Worm (Caenorhabditis elegans): Measurements from ENCODE around the gene lact-1.

lact-1 gene

DNA sequence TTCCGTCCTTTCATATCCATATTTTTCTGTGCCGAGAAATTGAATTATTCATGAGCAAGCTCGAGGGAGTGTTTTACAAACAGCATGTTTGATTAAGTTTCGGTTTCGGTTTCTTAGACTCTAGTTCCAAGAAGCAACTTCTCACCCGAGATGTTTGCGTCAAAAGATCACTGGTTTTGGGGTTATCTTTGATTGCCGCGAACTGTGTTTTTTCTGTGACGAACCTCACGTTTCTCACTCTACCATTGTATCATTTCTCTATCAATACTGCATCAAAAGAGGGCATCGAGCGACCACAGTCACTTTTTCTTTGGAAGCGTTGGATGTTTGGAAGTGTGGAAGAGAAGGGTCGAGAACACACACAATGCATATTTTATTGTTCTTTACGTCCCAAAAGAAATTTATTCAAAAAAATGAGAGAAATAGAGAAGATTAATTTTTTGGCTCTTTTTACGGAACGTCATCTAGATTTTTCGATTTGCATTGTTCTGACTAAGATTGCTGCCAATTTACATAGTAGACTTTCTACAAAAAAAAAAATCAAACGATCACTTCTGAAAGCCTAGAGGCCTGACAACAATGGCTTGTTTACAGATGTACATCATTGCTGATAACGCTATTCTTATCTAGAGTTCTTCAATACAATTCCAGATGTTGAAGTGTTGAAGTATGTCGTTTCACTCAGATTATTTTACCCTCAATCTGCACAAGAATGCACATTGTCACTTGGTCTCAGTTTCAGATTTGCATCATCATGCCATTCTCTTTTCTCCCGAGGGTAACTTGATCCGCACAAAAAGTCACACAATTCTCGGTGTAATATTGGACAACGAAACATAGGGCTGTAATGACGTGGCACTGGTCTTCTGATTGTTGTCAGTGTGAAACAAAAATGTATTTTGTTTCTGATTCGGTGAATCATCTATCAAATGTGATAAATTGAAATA lies 26.8 kb downstream of the lact-1 start:
- TF ChIP-seq tbx-2 (tag; optimal IDR thresholded peaks at IDR 0.05) (no peak), ceh-30 (tag; optimal IDR thresholded peaks at IDR 0.05) (no peak), ceh-34 (tag; optimal IDR thresholded peaks at IDR 0.05) (peak; percentile 34), pat-9 (tag; optimal IDR thresholded peaks at IDR 0.05) (no peak), elt-2 (tag; optimal IDR thresholded peaks at IDR 0.05) (peak; percentile 38)

DNA sequence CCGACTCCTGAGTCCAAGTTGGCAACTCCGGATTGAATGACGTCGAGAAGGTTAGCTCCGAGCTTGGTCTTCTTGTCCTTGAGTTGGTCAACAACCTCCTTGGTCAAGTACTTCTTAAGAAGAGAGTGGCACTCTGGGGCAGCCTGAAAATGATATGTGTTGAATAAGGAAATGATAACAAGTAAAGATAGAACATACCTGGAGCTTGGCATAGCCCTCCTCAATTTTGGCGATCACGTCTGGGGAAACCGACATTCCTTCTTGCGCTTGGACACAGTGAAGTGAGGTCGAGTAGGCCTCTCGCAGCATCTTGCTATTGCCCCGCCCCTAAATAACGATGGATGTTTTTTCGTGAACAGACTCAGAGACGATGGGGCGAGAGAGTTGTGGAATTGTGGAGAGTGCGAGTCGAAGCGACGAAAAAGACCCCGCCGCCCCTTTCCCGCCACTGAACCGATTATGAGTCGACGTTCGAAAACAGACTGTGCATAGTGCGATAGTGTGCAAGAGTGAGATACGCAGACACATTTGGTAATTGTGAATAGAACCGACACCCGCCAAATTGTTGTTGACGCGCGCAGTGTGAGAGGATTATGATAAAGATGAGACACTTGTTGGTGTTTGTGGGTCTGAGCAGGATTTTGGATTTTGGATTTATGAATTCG lies 27.9 kb downstream of the lact-1 start:
- peak; percentile 45 for TF ChIP-seq ref-2 (tag; optimal IDR thresholded peaks at IDR 0.05)
- TF ChIP-seq tbx-2 (tag; optimal IDR thresholded peaks at IDR 0.05), result peak; percentile 40
- peak; percentile 50 for TF ChIP-seq ceh-31 (tag; optimal IDR thresholded peaks at IDR 0.05)
- peak; percentile 29 for TF ChIP-seq nfya-1 (tag; optimal IDR thresholded peaks at IDR 0.05)
- TF ChIP-seq unc-55 (GFP tag; optimal IDR thresholded peaks at IDR 0.05), result peak; percentile 4
- TF ChIP-seq mec-3 (tag; optimal IDR thresholded peaks at IDR 0.05; ENCODE audit: borderline replicate concordance), result no peak
- TF ChIP-seq syd-9 (tag; optimal IDR thresholded peaks at IDR 0.05), result peak; percentile 74
- peak; percentile 50 for TF ChIP-seq unc-42 (tag; optimal IDR thresholded peaks at IDR 0.05)
- TF ChIP-seq eyg-1 (tag; optimal IDR thresholded peaks at IDR 0.05), result peak; percentile 28
- no peak for TF ChIP-seq pha-2 (tag; optimal IDR thresholded peaks at IDR 0.05)
- no peak for TF ChIP-seq pat-9 (tag; optimal IDR thresholded peaks at IDR 0.05)
- TF ChIP-seq ceh-34 (tag; optimal IDR thresholded peaks at IDR 0.05), result peak; percentile 2

DNA sequence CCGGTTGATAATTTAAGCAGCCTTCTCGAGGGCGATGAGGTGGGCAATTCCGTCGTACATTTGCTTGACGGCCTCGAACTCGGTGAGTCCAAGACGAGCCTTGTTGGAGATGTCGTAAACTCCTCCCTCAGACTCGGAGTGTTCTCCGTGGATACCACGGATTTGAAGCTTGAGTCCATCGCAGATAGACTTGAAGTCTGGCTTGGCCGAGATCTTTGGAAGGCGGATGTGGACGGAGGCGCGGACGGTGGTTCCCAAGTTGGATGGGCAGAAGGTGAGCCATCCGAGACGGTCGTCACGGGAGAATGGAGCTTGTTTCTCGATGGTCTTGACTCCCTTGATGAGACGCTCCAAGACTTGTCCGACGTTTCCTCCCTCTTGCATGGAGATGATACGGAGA lies 29.3 kb downstream of the lact-1 start:
- no peak for TF ChIP-seq fkh-10 (GFP tag; optimal IDR thresholded peaks at IDR 0.05)
- no peak for TF ChIP-seq F13H6.1 (tag; optimal IDR thresholded peaks at IDR 0.05)
- no peak for TF ChIP-seq ztf-16 (tag; optimal IDR thresholded peaks at IDR 0.05)
- TF ChIP-seq hlh-13 (GFP tag; optimal IDR thresholded peaks at IDR 0.05), result no peak
- no peak for TF ChIP-seq odd-2 (tag; optimal IDR thresholded peaks at IDR 0.05)
- TF ChIP-seq nhr-11 (tag; optimal IDR thresholded peaks at IDR 0.05), result no peak
- TF ChIP-seq fkh-6 (tag; optimal IDR thresholded peaks at IDR 0.05), result no peak
- TF ChIP-seq Y22D7AL.16 (tag; optimal IDR thresholded peaks at IDR 0.05), result no peak
- TF ChIP-seq elt-4 (tag; optimal IDR thresholded peaks at IDR 0.05), result no peak
- no peak for TF ChIP-seq unc-86 (tag; optimal IDR thresholded peaks at IDR 0.05)
- no peak for TF ChIP-seq syd-9 (tag; optimal IDR thresholded peaks at IDR 0.05)
- TF ChIP-seq ceh-45 (GFP tag; IDR thresholded peaks at IDR 0.05), result no peak
- TF ChIP-seq ama-1 (optimal IDR thresholded peaks at IDR 0.05), result no peak
- no peak for TF ChIP-seq pha-4 (tag; optimal IDR thresholded peaks at IDR 0.05)
- no peak for TF ChIP-seq ceh-24 (tag; optimal IDR thresholded peaks at IDR 0.05)
- no peak for TF ChIP-seq lim-6 (tag; optimal IDR thresholded peaks at IDR 0.05)
- TF ChIP-seq ceh-31 (tag; optimal IDR thresholded peaks at IDR 0.05), result no peak
- TF ChIP-seq sox-4 (tag; optimal IDR thresholded peaks at IDR 0.05), result no peak
- TF ChIP-seq hlh-15 (tag; optimal IDR thresholded peaks at IDR 0.05), result no peak
- no peak for TF ChIP-seq nhr-232 (tag; optimal IDR thresholded peaks at IDR 0.05)

DNA sequence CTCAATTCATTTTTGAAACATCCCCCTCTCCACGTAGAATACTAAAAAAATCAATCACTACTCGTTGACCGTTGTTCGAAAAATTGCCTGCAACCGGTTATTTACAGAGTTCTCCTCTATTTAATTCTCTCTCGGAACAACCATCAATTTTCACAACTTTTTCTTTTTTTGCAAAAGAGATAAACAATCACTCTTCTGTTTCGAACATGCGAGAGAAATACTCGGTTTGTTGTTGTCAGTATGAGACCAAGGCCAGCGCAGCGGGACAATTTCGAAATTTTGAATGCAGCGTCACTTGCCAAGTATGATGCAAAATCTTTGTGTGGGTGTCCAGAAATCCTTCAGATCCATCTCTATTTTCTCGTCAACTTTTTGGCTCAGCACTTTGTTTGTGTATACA lies 29.9 kb downstream of the lact-1 start:
- TF ChIP-seq che-1 (tag; optimal IDR thresholded peaks at IDR 0.05) (no peak), ceh-2 (tag; optimal IDR thresholded peaks at IDR 0.05) (no peak), ceh-19 (GFP tag; optimal IDR thresholded peaks at IDR 0.05) (no peak), pha-2 (tag; optimal IDR thresholded peaks at IDR 0.05) (no peak), ceh-31 (tag; optimal IDR thresholded peaks at IDR 0.05) (no peak), unc-55 (GFP tag; optimal IDR thresholded peaks at IDR 0.05) (no peak), unc-86 (tag; optimal IDR thresholded peaks at IDR 0.05) (no peak), sdc-2 (tag; optimal IDR thresholded peaks at IDR 0.05) (no peak), T23F11.4 (GFP tag; optimal IDR thresholded peaks at IDR 0.05) (no peak), pax-1 (tag; optimal IDR thresholded peaks at IDR 0.05) (no peak), ceh-24 (tag; optimal IDR thresholded peaks at IDR 0.05) (no peak), unc-42 (tag; optimal IDR thresholded peaks at IDR 0.05) (no peak)

All from whole organism, late embryonic.